Worm (Caenorhabditis elegans) whole organism, L2 larva: ENCODE measurements around the gene fbxb-20.

Experiments
- F13H6.1 ChIP-seq: sonication (generic microtip); optimal IDR thresholded peaks from 2 replicates; lab custom pipeline; 2016; ENCODE audit warnings: missing genetic modification characterization, missing compliant biosample characterization
- ama-1 ChIP-seq: fragments of 150-350 bp; optimal IDR thresholded peaks from 2 replicates; lab custom pipeline; 2018; ENCODE audit warnings: inconsistent platforms
- fos-1 ChIP-seq: fragments of 150-350 bp; optimal IDR thresholded peaks from 2 replicates; lab custom pipeline; 2014; ENCODE audit warnings: missing biosample characterization, missing genetic modification characterization
- nhr-10 ChIP-seq: sonication (generic microtip); optimal IDR thresholded peaks from 2 replicates; lab custom pipeline; 2017; ENCODE audit warnings: missing biosample characterization, missing genetic modification characterization
- nhr-11 ChIP-seq: fragments of 150-350 bp; optimal IDR thresholded peaks from 2 replicates; lab custom pipeline; 2014; ENCODE audit warnings: missing biosample characterization, missing genetic modification characterization
- snpc-4 ChIP-seq: fragments of 150-350 bp; optimal IDR thresholded peaks from 2 replicates; lab custom pipeline; 2014; ENCODE audit warnings: missing biosample characterization, missing genetic modification characterization
- unc-62 ChIP-seq: fragments of 150-350 bp; optimal IDR thresholded peaks from 2 replicates; lab custom pipeline; 2014; ENCODE audit warnings: missing biosample characterization, missing genetic modification reagents, missing genetic modification characterization
- ztf-4 ChIP-seq: fragments of 150-350 bp; optimal IDR thresholded peaks from 2 replicates; lab custom pipeline; 2014; ENCODE audit warnings: missing biosample characterization, missing genetic modification characterization

DNA sequence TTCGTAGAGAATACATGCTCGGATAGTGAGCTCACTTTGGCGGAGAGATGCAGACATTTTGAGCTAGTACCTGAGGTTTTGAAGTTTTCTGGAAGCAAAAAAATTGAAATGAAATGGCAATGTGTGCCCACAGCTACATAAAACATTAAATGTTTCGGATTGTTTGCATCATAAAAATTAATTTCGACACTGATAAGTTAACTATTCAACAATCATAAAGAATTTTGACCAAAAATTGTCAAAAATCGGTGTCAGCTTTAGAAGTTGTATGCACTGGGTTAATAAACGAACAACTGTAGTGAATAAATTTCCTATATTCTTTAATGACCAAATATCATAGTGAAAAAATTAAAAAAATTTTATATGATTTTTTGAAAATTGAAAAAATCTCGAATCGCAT is 31.5 kb downstream of the fbxb-20 start, which contains the start of gene fbxa-166:
- TF ChIP-seq fos-1 (tag; lab: Kevin White, UChicago) (no peak), unc-62 (GFP tag; lab: Kevin White, UChicago) (no peak), nhr-11 (tag; lab: Kevin White, UChicago) (no peak), nhr-10 (tag; lab: Kevin White, UChicago) (no peak), snpc-4 (tag; lab: Kevin White, UChicago) (no peak), ama-1 (lab: Kevin White, UChicago) (no peak), ztf-4 (tag; lab: Kevin White, UChicago) (no peak), F13H6.1 (tag; lab: Kevin White, UChicago) (no peak)
